Fruit fly (Drosophila melanogaster) whole organism: ENCODE results near the gene CG43056.

Experiments
- Dll ChIP-seq: fragments of >200 bp; optimal IDR thresholded peaks from 2 replicates; lab custom pipeline; 2017
- EcR ChIP-seq, 2 experiments: fragments of >200 bp; optimal IDR thresholded peaks; 2 replicates each; lab custom pipeline; 2017; ENCODE audit warnings: missing biosample characterization in 2 of 2, missing genetic modification characterization in 2 of 2, missing genetic modification reagents in 2 of 2
- psq ChIP-seq: fragments of >200 bp; optimal IDR thresholded peaks from 2 replicates; lab custom pipeline; 2017

dm6 chr2L:4416089-4416488 lies 21.5 kb upstream of the CG43056 start:
- TF ChIP-seq psq (lab: Kevin White, UChicago) (no peak), EcR (GFP tag; optimal IDR thresholded peaks at IDR 0.05; lab: Kevin White, UChicago) (no peak), Dll (lab: Kevin White, UChicago) (no peak)
